5 fruit fly cellular contexts compared by ENCODE assay signal in the genomic region with DNA sequence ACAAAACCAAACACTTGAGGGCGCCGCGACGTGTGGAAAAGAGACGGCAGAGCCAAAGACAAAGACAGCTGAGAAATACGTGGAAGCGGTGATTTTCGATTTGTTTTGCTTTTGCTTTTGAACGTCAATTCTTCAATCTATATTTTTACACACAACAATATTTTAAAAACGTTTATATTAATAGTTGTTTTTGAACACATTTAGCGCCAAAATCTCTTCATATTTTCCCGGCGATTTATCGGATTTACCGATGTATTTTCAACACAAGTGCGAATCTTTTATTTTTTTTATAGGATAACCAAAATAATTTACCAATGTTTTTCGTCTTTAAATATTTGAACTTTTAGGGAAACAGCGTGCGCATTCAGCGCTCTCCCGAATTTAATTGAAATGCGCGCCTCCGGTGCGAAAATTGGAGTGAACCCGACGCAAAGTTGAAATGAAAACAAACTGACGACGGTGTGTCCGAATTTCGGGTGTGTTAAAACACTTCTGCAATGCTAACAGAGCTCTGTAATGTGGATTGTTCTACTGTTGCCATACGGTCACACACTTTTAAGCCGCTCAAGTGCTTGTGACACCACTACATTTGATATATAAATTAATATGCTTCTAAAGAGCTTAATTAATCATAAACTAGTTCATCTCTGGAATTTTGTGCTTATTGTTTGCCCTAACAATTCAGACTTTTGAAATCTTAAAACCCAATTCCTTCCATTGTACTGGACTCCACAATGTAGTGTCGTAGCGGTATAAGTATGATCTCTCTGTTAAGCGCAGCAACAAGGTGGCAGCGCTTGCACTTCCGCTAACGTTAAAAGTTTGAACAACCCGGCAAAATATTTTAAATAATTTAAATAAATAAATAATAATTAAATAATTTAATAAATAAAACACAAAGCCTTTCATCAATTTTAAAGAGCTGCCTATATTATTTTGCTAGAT.
TF ChIP-seq lines count a peak whose summit lies in the region.

TSS of gene app (minus strand) at position 499 of the 945 bp plus-strand sequence.

TF ChIP-seq in whole organism, adult, 20 proteins besides CTCF, POLR2A, EP300 and RAD21 (continued from another document):
- TF ChIP-seq tj (GFP tag; optimal IDR thresholded peaks at IDR 0.05; lab: Kevin White, UChicago) (peak; percentile 71), pad (GFP tag; optimal IDR thresholded peaks at IDR 0.05; lab: Kevin White, UChicago) (peak; percentile 79), Crg-1 (GFP tag; optimal IDR thresholded peaks at IDR 0.05; lab: Kevin White, UChicago) (peak; percentile 88), CG11617 (GFP tag; optimal IDR thresholded peaks at IDR 0.05; lab: Kevin White, UChicago) (peak; percentile 88), CG12768 (GFP tag; optimal IDR thresholded peaks at IDR 0.05; lab: Kevin White, UChicago) (peak; percentile 90)

TF ChIP-seq in whole organism, embryonic, 481 proteins besides CTCF, POLR2A, EP300 and RAD21 (continued from another document and continues in another):
- TF ChIP-seq cad (GFP tag; optimal IDR thresholded peaks at IDR 0.05; lab: Kevin White, UChicago) (no peak), z (GFP tag; IDR thresholded peaks at IDR 0.05; lab: Robert Waterston, UW) (no peak), Aef1 (GFP tag; IDR thresholded peaks at IDR 0.05; lab: Robert Waterston, UW) (peak; percentile 87), CG9609 (GFP tag; optimal IDR thresholded peaks at IDR 0.05; lab: Kevin White, UChicago) (peak; percentile 63), Poxn (GFP tag; IDR thresholded peaks at IDR 0.05; lab: Robert Waterston, UW) (peak; percentile 53; the same call in 1 of the 2 replicates), Meics (GFP tag; optimal IDR thresholded peaks at IDR 0.05; lab: Kevin White, UChicago) (peak; percentile 91), unc-4 (GFP tag; IDR thresholded peaks at IDR 0.05; lab: Robert Waterston, UW; ENCODE audit: partially characterized antibody) (no peak), h (optimal IDR thresholded peaks at IDR 0.05; lab: Kevin White, UChicago) (no peak), CG17186 (GFP tag; optimal IDR thresholded peaks at IDR 0.05; lab: Kevin White, UChicago) (peak; percentile 91), CG8089 (GFP tag; optimal IDR thresholded peaks at IDR 0.05; lab: Kevin White, UChicago) (peak; percentile 56), CG2712 (tag; optimal IDR thresholded peaks at IDR 0.05; lab: Kevin White, UChicago) (peak; percentile 88), Oli (tag; optimal IDR thresholded peaks at IDR 0.05; lab: Kevin White, UChicago) (peak; percentile 88), CG2202 (tag; optimal IDR thresholded peaks at IDR 0.05; lab: Kevin White, UChicago) (peak; percentile 72), CG11085 (GFP tag; IDR thresholded peaks at IDR 0.05; lab: Robert Waterston, UW) (peak; percentile 79), dysf (GFP tag; IDR thresholded peaks at IDR 0.05; lab: Robert Waterston, UW) (peak; percentile 93), tx (GFP tag; optimal IDR thresholded peaks at IDR 0.05; lab: Kevin White, UChicago) (peak; percentile 51), Opbp (GFP tag; IDR thresholded peaks at IDR 0.05; lab: Robert Waterston, UW; ENCODE audit: partially characterized antibody) (peak; percentile 43; the same call in 1 of the 3 replicates), Xbp1 (GFP tag; optimal IDR thresholded peaks at IDR 0.05; lab: Kevin White, UChicago) (peak; percentile 79), cato (GFP tag; optimal IDR thresholded peaks at IDR 0.05; lab: Kevin White, UChicago; ENCODE audit: borderline replicate concordance) (peak; percentile 81), HHEX (GFP tag; optimal IDR thresholded peaks at IDR 0.05; lab: Kevin White, UChicago) (peak; percentile 86), gfzf (GFP tag; optimal IDR thresholded peaks at IDR 0.05; lab: Kevin White, UChicago) (peak; percentile 66), E2f1 (GFP tag; IDR thresholded peaks at IDR 0.05; lab: Robert Waterston, UW) (peak; percentile 91), zfh1 (GFP tag; IDR thresholded peaks at IDR 0.05; lab: Robert Waterston, UW) (peak; percentile 94), fd96Cb (tag; optimal IDR thresholded peaks at IDR 0.05; lab: Kevin White, UChicago) (peak; percentile 84), bcd (GFP tag; optimal IDR thresholded peaks at IDR 0.05; lab: Kevin White, UChicago) (peak; percentile 92), eve (GFP tag; optimal IDR thresholded peaks at IDR 0.05; lab: Kevin White, UChicago) (peak in 1 of 2 experiments; percentile 36), Camta (GFP tag; optimal IDR thresholded peaks at IDR 0.05; lab: Kevin White, UChicago) (peak; percentile 62)

TF ChIP-seq in whole organism, prepupa, 60 proteins besides CTCF, POLR2A, EP300 and RAD21 (continued from another document and continues in another):
- peak; percentile 90 for TF ChIP-seq acj6 (GFP tag; optimal IDR thresholded peaks at IDR 0.05; lab: Kevin White, UChicago)
- TF ChIP-seq CG6808 (GFP tag; optimal IDR thresholded peaks at IDR 0.05; lab: Kevin White, UChicago) = peak; percentile 81
- TF ChIP-seq CG8632 (GFP tag; optimal IDR thresholded peaks at IDR 0.05; lab: Kevin White, UChicago) = peak; percentile 91
- TF ChIP-seq fd85E (GFP tag; optimal IDR thresholded peaks at IDR 0.05; lab: Kevin White, UChicago) = peak; percentile 72
- peak; percentile 91 for TF ChIP-seq CG6276 (GFP tag; optimal IDR thresholded peaks at IDR 0.05; lab: Kevin White, UChicago)
- TF ChIP-seq Hr4 (GFP tag; optimal IDR thresholded peaks at IDR 0.05; lab: Kevin White, UChicago) = peak; percentile 91
- peak; percentile 96 for TF ChIP-seq svp (GFP tag; lab: Kevin White, UChicago)
- TF ChIP-seq OdsH (GFP tag; optimal IDR thresholded peaks at IDR 0.05; lab: Kevin White, UChicago) = peak; percentile 93
- TF ChIP-seq CG16779 (tag; optimal IDR thresholded peaks at IDR 0.05; lab: Kevin White, UChicago) = peak; percentile 87
- TF ChIP-seq cyc (GFP tag; optimal IDR thresholded peaks at IDR 0.05; lab: Kevin White, UChicago) = peak; percentile 89
- peak; percentile 93 for TF ChIP-seq Sox14 (GFP tag; optimal IDR thresholded peaks at IDR 0.05; lab: Kevin White, UChicago)
- peak; percentile 90 for TF ChIP-seq Met (GFP tag; optimal IDR thresholded peaks at IDR 0.05; lab: Kevin White, UChicago)
- peak; percentile 87 for TF ChIP-seq CG7368 (GFP tag; optimal IDR thresholded peaks at IDR 0.05; lab: Kevin White, UChicago)
- no peak for TF ChIP-seq Hr38 (GFP tag; optimal IDR thresholded peaks at IDR 0.05; lab: Kevin White, UChicago)
- peak; percentile 93 for TF ChIP-seq CG1621 (tag; optimal IDR thresholded peaks at IDR 0.05; lab: Kevin White, UChicago)
- peak; percentile 97 for TF ChIP-seq eg (GFP tag; IDR thresholded peaks at IDR 0.05; lab: Robert Waterston, UW)
- TF ChIP-seq CG3032 (tag; optimal IDR thresholded peaks at IDR 0.05; lab: Kevin White, UChicago) = peak; percentile 92
- peak; percentile 80 for TF ChIP-seq Eip75B (GFP tag; optimal IDR thresholded peaks at IDR 0.05; lab: Kevin White, UChicago)
- TF ChIP-seq CG6854 (GFP tag; optimal IDR thresholded peaks at IDR 0.05; lab: Kevin White, UChicago) = peak; percentile 66
- TF ChIP-seq CG9139 (GFP tag; optimal IDR thresholded peaks at IDR 0.05; lab: Kevin White, UChicago) = peak; percentile 71
- TF ChIP-seq Smox (GFP tag; optimal IDR thresholded peaks at IDR 0.05; lab: Kevin White, UChicago) = peak; percentile 88
- TF ChIP-seq CG8319 (GFP tag; optimal IDR thresholded peaks at IDR 0.05; lab: Kevin White, UChicago) = peak; percentile 84
- TF ChIP-seq Ets96B (tag; optimal IDR thresholded peaks at IDR 0.05; lab: Kevin White, UChicago) = peak; percentile 91
- peak; percentile 90 for TF ChIP-seq achi (GFP tag; optimal IDR thresholded peaks at IDR 0.05; lab: Kevin White, UChicago)
- peak; percentile 85 for TF ChIP-seq CG4318 (GFP tag; optimal IDR thresholded peaks at IDR 0.05; lab: Kevin White, UChicago)
- peak; percentile 88 for TF ChIP-seq Eip93F (GFP tag; optimal IDR thresholded peaks at IDR 0.05; lab: Kevin White, UChicago)
- peak; percentile 89 for TF ChIP-seq esn (GFP tag; optimal IDR thresholded peaks at IDR 0.05; lab: Kevin White, UChicago)
- peak; percentile 86 for TF ChIP-seq CG11762 (GFP tag; optimal IDR thresholded peaks at IDR 0.05; lab: Kevin White, UChicago; ENCODE audit: insufficient read depth)
- peak; percentile 79 for TF ChIP-seq Lpt (GFP tag; optimal IDR thresholded peaks at IDR 0.05; lab: Kevin White, UChicago)
- TF ChIP-seq vri (GFP tag; optimal IDR thresholded peaks at IDR 0.05; lab: Kevin White, UChicago) = peak; percentile 64

TF ChIP-seq in whole organism, pupa, 21 proteins besides CTCF, POLR2A, EP300 and RAD21 (continued from another document):
- TF ChIP-seq CG32121 (GFP tag; IDR thresholded peaks at IDR 0.05; lab: Robert Waterston, UW) (peak; percentile 91), Snoo (tag; optimal IDR thresholded peaks at IDR 0.05; lab: Kevin White, UChicago) (peak; percentile 94), EcR (GFP tag; optimal IDR thresholded peaks at IDR 0.05; lab: Kevin White, UChicago) (no peak)

TF ChIP-seq in whole organism, wandering third instar larva, 38 proteins besides CTCF, POLR2A, EP300 and RAD21 (continued from another document):
- TF ChIP-seq sage (GFP tag; optimal IDR thresholded peaks at IDR 0.05; lab: Kevin White, UChicago) = peak; percentile 81
- TF ChIP-seq N (GFP tag; optimal IDR thresholded peaks at IDR 0.05; lab: Kevin White, UChicago) = no peak
- TF ChIP-seq dl (GFP tag; optimal IDR thresholded peaks at IDR 0.05; lab: Kevin White, UChicago; ENCODE audit: insufficient read depth in 1 of 2, partially characterized antibody in 2 of 2) = no peak
- peak; percentile 90 for TF ChIP-seq br (GFP tag; optimal IDR thresholded peaks at IDR 0.05; lab: Kevin White, UChicago)
- no peak for TF ChIP-seq Jra (GFP tag; optimal IDR thresholded peaks at IDR 0.05; lab: Kevin White, UChicago)
- TF ChIP-seq tai (GFP tag; optimal IDR thresholded peaks at IDR 0.05; lab: Kevin White, UChicago) = no peak
- no peak for TF ChIP-seq Dfd (GFP tag; optimal IDR thresholded peaks at IDR 0.05; lab: Kevin White, UChicago)
- TF ChIP-seq CG32264 (GFP tag; optimal IDR thresholded peaks at IDR 0.05; lab: Kevin White, UChicago) = peak; percentile 65
- peak; percentile 86 for TF ChIP-seq ey (GFP tag; optimal IDR thresholded peaks at IDR 0.05; lab: Kevin White, UChicago)
- TF ChIP-seq psq (GFP tag; optimal IDR thresholded peaks at IDR 0.05; lab: Kevin White, UChicago) = peak; percentile 68
- TF ChIP-seq fru (GFP tag; optimal IDR thresholded peaks at IDR 0.05; lab: Kevin White, UChicago) = peak; percentile 82
- no peak for TF ChIP-seq pan (optimal IDR thresholded peaks at IDR 0.05; lab: Kevin White, UChicago)
- no peak for TF ChIP-seq usp (GFP tag; optimal IDR thresholded peaks at IDR 0.05; lab: Kevin White, UChicago)
- peak; percentile 40 for TF ChIP-seq Rel (GFP tag; optimal IDR thresholded peaks at IDR 0.05; lab: Kevin White, UChicago)
- peak; percentile 63 for TF ChIP-seq Rel (tag; optimal IDR thresholded peaks at IDR 0.05; lab: Kevin White, UChicago)
- peak; percentile 94 for TF ChIP-seq HLH106 (tag; optimal IDR thresholded peaks at IDR 0.05; lab: Kevin White, UChicago)
- TF ChIP-seq foxo (GFP tag; optimal IDR thresholded peaks at IDR 0.05; lab: Kevin White, UChicago) = peak; percentile 31 to 90
